Fruit fly (Drosophila melanogaster) whole organism, embryonic: Measurements from ENCODE around the gene CG46465.

Source experiments
- CG10209 ChIP-seq: fragments of 200-800 bp; sonication (Bioruptor generic); optimal IDR thresholded peaks from 3 replicates; lab custom pipeline; 2017; ENCODE audit warnings: missing biosample characterization, mild to moderate bottlenecking, missing genetic modification characterization, missing genetic modification reagents
- CG11456 ChIP-seq: fragments of 200-800 bp; sonication (Bioruptor generic); IDR thresholded peaks from 3 replicates; pipeline ENCODE4 v1.3.6; 2022; ENCODE audit warnings: missing biosample characterization, missing genetic modification characterization
- CG11560 ChIP-seq: fragments of 200-800 bp; sonication (Bioruptor generic); IDR thresholded peaks from 3 replicates; pipeline ENCODE4 v1.3.6; 2022; ENCODE audit warnings: missing biosample characterization, missing genetic modification characterization
- CG11723 ChIP-seq: fragments of 200-800 bp; sonication (Bioruptor generic); optimal IDR thresholded peaks from 2 replicates; lab custom pipeline; 2017; ENCODE audit warnings: missing biosample characterization, mild to moderate bottlenecking, missing genetic modification characterization
- CG13424 ChIP-seq: fragments of 200-800 bp; sonication (Bioruptor generic); optimal IDR thresholded peaks from 2 replicates; lab custom pipeline; 2019; ENCODE audit warnings: missing biosample characterization, mild to moderate bottlenecking, missing genetic modification characterization, moderate library complexity
- CG13775 ChIP-seq: fragments of 200-800 bp; sonication (Bioruptor generic); optimal IDR thresholded peaks from 3 replicates; lab custom pipeline; 2017; ENCODE audit warnings: missing biosample characterization, mild to moderate bottlenecking, missing genetic modification characterization
- CG14860 ChIP-seq: fragments of 200-800 bp; sonication (Bioruptor generic); IDR thresholded peaks from 3 replicates; pipeline ENCODE4 v1.3.6; 2022; ENCODE audit warnings: missing biosample characterization, missing genetic modification characterization; ENCODE audit not compliant: partially characterized antibody
- CG34224 ChIP-seq: fragments of 200-800 bp; sonication (Bioruptor generic); IDR thresholded peaks from 3 replicates; pipeline ENCODE4 v1.3.6; 2022; ENCODE audit warnings: missing biosample characterization, missing genetic modification characterization; ENCODE audit not compliant: partially characterized antibody
- CG3838 ChIP-seq: fragments of 200-800 bp; sonication (Bioruptor generic); optimal IDR thresholded peaks from 3 replicates; lab custom pipeline; 2016; ENCODE audit warnings: missing biosample characterization, missing genetic modification characterization
- CG4328 ChIP-seq: fragments of 200-800 bp; sonication (Bioruptor generic); optimal IDR thresholded peaks from 3 replicates; lab custom pipeline; 2017; ENCODE audit warnings: missing biosample characterization, missing genetic modification reagents, missing genetic modification characterization
- CG6791 ChIP-seq: fragments of 200-800 bp; sonication (Bioruptor generic); IDR thresholded peaks from 3 replicates; pipeline ENCODE4 v1.3.6; 2022; ENCODE audit warnings: missing biosample characterization, missing genetic modification characterization; ENCODE audit not compliant: partially characterized antibody
- CG7271 ChIP-seq: fragments of 200-800 bp; sonication (Bioruptor generic); optimal IDR thresholded peaks from 2 replicates; lab custom pipeline; 2018; ENCODE audit warnings: missing biosample characterization, mild to moderate bottlenecking, missing genetic modification characterization, moderate library complexity
- CG9609 ChIP-seq: fragments of 200-800 bp; sonication (Bioruptor generic); optimal IDR thresholded peaks from 3 replicates; lab custom pipeline; 2016; ENCODE audit warnings: missing biosample characterization, missing genetic modification characterization
- D ChIP-seq, 2 experiments: fragments of 200-800 bp in 1 of 2; fragments of >200 bp in 1 of 2; sonication (Bioruptor generic) in 1 of 2; optimal IDR thresholded peaks; 2 replicates in 1 of 2; 3 replicates in 1 of 2; lab custom pipeline; 2017; ENCODE audit warnings: mild to moderate bottlenecking in 1 of 2, missing biosample characterization in 1 of 2, missing genetic modification characterization in 1 of 2, missing genetic modification reagents in 1 of 2
- Dbx ChIP-seq: fragments of 200-800 bp; sonication (Bioruptor generic); IDR thresholded peaks from 3 replicates; pipeline ENCODE4 v1.3.6; 2022; ENCODE audit warnings: missing biosample characterization, missing genetic modification characterization
- Dip2 ChIP-seq: fragments of 200-800 bp; sonication (Bioruptor generic); IDR thresholded peaks from 2 replicates; pipeline ENCODE4 v1.3.6; 2022; ENCODE audit warnings: missing biosample characterization, missing genetic modification characterization
- Dip3 ChIP-seq: fragments of 200-800 bp; sonication (Bioruptor generic); optimal IDR thresholded peaks from 3 replicates; lab custom pipeline; 2016; ENCODE audit warnings: missing biosample characterization, missing genetic modification characterization
- Elba2 ChIP-seq: fragments of 200-800 bp; sonication (Bioruptor generic); optimal IDR thresholded peaks from 3 replicates; lab custom pipeline; 2016; ENCODE audit warnings: missing biosample characterization, missing genetic modification characterization
- NFAT ChIP-seq: fragments of 200-800 bp; sonication (Bioruptor generic); IDR thresholded peaks from 2 replicates; pipeline ENCODE4 v1.3.6; 2022; ENCODE audit warnings: missing biosample characterization, missing genetic modification characterization
- Nf-YB ChIP-seq: fragments of 200-800 bp; sonication (Bioruptor generic); optimal IDR thresholded peaks from 3 replicates; lab custom pipeline; 2019; ENCODE audit warnings: missing biosample characterization, mild to moderate bottlenecking, missing genetic modification characterization, moderate library complexity
- Nf-YC ChIP-seq: fragments of 200-800 bp; optimal IDR thresholded peaks from 3 replicates; lab custom pipeline; 2019; ENCODE audit warnings: missing biosample characterization, mild to moderate bottlenecking, missing genetic modification characterization, moderate library complexity
- Optix ChIP-seq: fragments of 200-800 bp; sonication (Bioruptor generic); IDR thresholded peaks from 3 replicates; pipeline ENCODE4 v1.3.6; 2022; ENCODE audit warnings: missing biosample characterization, missing genetic modification characterization
- Ravus ChIP-seq: fragments of 200-800 bp; sonication (Bioruptor generic); IDR thresholded peaks from 2 replicates; pipeline ENCODE4 v1.3.6; 2022; ENCODE audit warnings: missing biosample characterization, missing genetic modification characterization
- Rfx ChIP-seq: fragments of 200-800 bp; sonication (Bioruptor generic); IDR thresholded peaks from 2 replicates; pipeline ENCODE4 v1.3.6; 2022; ENCODE audit warnings: missing biosample characterization, missing genetic modification characterization
- al ChIP-seq: fragments of 200-800 bp; sonication (Bioruptor generic); IDR thresholded peaks from 2 replicates; pipeline ENCODE4 v1.3.6; 2022; ENCODE audit warnings: missing biosample characterization, missing genetic modification characterization
- ash1 ChIP-seq: fragments of 200-800 bp; sonication (Bioruptor generic); optimal IDR thresholded peaks from 2 replicates; lab custom pipeline; 2018; ENCODE audit warnings: missing biosample characterization, mild to moderate bottlenecking, missing genetic modification characterization
- bab2 ChIP-seq: fragments of 200-800 bp; sonication (Bioruptor generic); optimal IDR thresholded peaks from 2 replicates; lab custom pipeline; 2016; ENCODE audit warnings: missing biosample characterization, missing genetic modification characterization
- bigmax ChIP-seq: fragments of 200-800 bp; sonication (Bioruptor generic); optimal IDR thresholded peaks from 2 replicates; lab custom pipeline; 2018; ENCODE audit warnings: missing biosample characterization, mild to moderate bottlenecking, missing genetic modification characterization
- bowl ChIP-seq: fragments of 200-800 bp; sonication (Bioruptor generic); IDR thresholded peaks from 2 replicates; pipeline ENCODE4 v1.3.6; 2022; ENCODE audit warnings: missing biosample characterization, missing genetic modification characterization
- chm ChIP-seq: fragments of 200-800 bp; sonication (Bioruptor generic); IDR thresholded peaks from 2 replicates; pipeline ENCODE4 v1.3.6; 2022; ENCODE audit warnings: missing biosample characterization, missing genetic modification characterization
- en ChIP-seq: fragments of 200-800 bp; sonication (Bioruptor generic); optimal IDR thresholded peaks from 2 replicates; lab custom pipeline; 2016; ENCODE audit warnings: missing biosample characterization, missing genetic modification characterization
- esg ChIP-seq: fragments of 200-800 bp; sonication (Bioruptor generic); conservative IDR thresholded peaks from 2 replicates; pipeline ENCODE4 v1.3.6; 2022; ENCODE audit warnings: missing biosample characterization, missing genetic modification characterization
- fd64A ChIP-seq: fragments of 200-800 bp; sonication (Bioruptor generic); optimal IDR thresholded peaks from 3 replicates; lab custom pipeline; 2018; ENCODE audit warnings: missing biosample characterization, mild to moderate bottlenecking, missing genetic modification characterization
- ftz-f1 ChIP-seq: fragments of 200-800 bp; sonication (Bioruptor generic); optimal IDR thresholded peaks from 2 replicates; lab custom pipeline; 2016; ENCODE audit warnings: missing biosample characterization, missing genetic modification characterization
- gem ChIP-seq: fragments of 200-800 bp; sonication (Bioruptor generic); optimal IDR thresholded peaks from 2 replicates; lab custom pipeline; 2019; ENCODE audit warnings: missing biosample characterization, mild to moderate bottlenecking, missing genetic modification characterization, moderate library complexity
- gt ChIP-seq: fragments of 200-800 bp; sonication (Bioruptor generic); IDR thresholded peaks from 2 replicates; pipeline ENCODE4 v1.3.6; 2022; ENCODE audit warnings: missing biosample characterization, missing genetic modification characterization
- insv ChIP-seq, 2 experiments: fragments of 200-800 bp; sonication (Bioruptor generic); optimal IDR thresholded peaks; 3 replicates each; lab custom pipeline; 2016 to 2018; ENCODE audit warnings: missing biosample characterization in 2 of 2, missing genetic modification characterization in 2 of 2
- kni ChIP-seq: fragments of 200-800 bp; sonication (Bioruptor generic); optimal IDR thresholded peaks from 3 replicates; lab custom pipeline; 2017; ENCODE audit warnings: mild to moderate bottlenecking, missing biosample characterization, missing genetic modification reagents, missing genetic modification characterization
- mld ChIP-seq: fragments of 200-800 bp; sonication (Bioruptor generic); IDR thresholded peaks from 3 replicates; pipeline ENCODE4 v1.3.6; 2022; ENCODE audit warnings: missing biosample characterization, missing genetic modification characterization; ENCODE audit not compliant: partially characterized antibody
- nerfin-1 ChIP-seq: fragments of 200-800 bp; sonication (Bioruptor generic); optimal IDR thresholded peaks from 3 replicates; lab custom pipeline; 2019; ENCODE audit warnings: missing biosample characterization, mild to moderate bottlenecking, missing genetic modification characterization, moderate library complexity
- oc ChIP-seq: fragments of 200-800 bp; sonication (Bioruptor generic); optimal IDR thresholded peaks from 2 replicates; lab custom pipeline; 2018; ENCODE audit warnings: missing biosample characterization, mild to moderate bottlenecking, missing genetic modification characterization, moderate library complexity
- pb ChIP-seq: fragments of 200-800 bp; sonication (Bioruptor generic); optimal IDR thresholded peaks from 3 replicates; lab custom pipeline; 2016; ENCODE audit warnings: missing biosample characterization, missing genetic modification characterization
- pnt ChIP-seq: fragments of 200-800 bp; sonication (Bioruptor generic); optimal IDR thresholded peaks from 3 replicates; lab custom pipeline; 2016; ENCODE audit warnings: missing biosample characterization, missing genetic modification characterization
- rib ChIP-seq: fragments of 200-800 bp; sonication (Bioruptor generic); IDR thresholded peaks from 2 replicates; pipeline ENCODE4 v1.3.6; 2022; ENCODE audit warnings: missing biosample characterization, missing genetic modification characterization
- row ChIP-seq: fragments of 200-800 bp; sonication (Bioruptor generic); IDR thresholded peaks from 3 replicates; pipeline ENCODE4 v1.3.6; 2022; ENCODE audit warnings: missing biosample characterization, missing genetic modification characterization
- slp2 ChIP-seq: fragments of 200-800 bp; sonication (Bioruptor generic); optimal IDR thresholded peaks from 2 replicates; lab custom pipeline; 2016; ENCODE audit warnings: missing biosample characterization, missing genetic modification characterization
- sob ChIP-seq: fragments of 200-800 bp; sonication (Bioruptor generic); IDR thresholded peaks from 2 replicates; pipeline ENCODE4 v1.3.6; 2022; ENCODE audit warnings: missing biosample characterization, missing genetic modification characterization
- ssp ChIP-seq: fragments of 200-800 bp; sonication (Bioruptor generic); IDR thresholded peaks from 2 replicates; pipeline ENCODE4 v1.3.6; 2022; ENCODE audit warnings: missing biosample characterization, missing genetic modification characterization
- tll ChIP-seq, 2 experiments: fragments of 200-800 bp in 1 of 2; fragments of >200 bp in 1 of 2; sonication (Bioruptor generic) in 1 of 2; optimal IDR thresholded peaks; 2 replicates each; lab custom pipeline; 2017 to 2019; ENCODE audit warnings: missing biosample characterization in 2 of 2, missing genetic modification characterization in 2 of 2, mild to moderate bottlenecking in 1 of 2, moderate library complexity in 1 of 2
- unc-4 ChIP-seq: fragments of 200-800 bp; sonication (Bioruptor generic); IDR thresholded peaks from 2 replicates; pipeline ENCODE4 v1.3.6; 2022; ENCODE audit warnings: missing biosample characterization, missing genetic modification characterization; ENCODE audit not compliant: partially characterized antibody

CG46465 gene

DNA sequence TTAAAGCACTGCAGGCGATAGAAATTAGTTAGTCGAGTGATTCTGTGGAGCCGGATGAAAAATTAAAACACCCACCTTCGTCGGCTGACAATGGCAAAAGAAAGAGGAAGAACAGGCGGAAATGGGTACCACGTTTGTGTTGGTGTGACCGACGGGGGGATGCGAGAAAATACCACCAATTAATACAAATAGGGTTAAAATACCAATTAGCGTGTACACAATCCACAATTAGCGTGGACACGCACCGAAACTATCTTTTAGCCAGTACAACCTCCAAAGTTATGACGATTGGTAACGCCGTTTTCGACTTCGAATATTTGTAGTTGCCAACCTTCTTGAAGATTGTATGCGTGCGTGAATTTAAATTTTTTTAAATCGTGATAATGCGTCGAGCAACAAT is 16.8 kb downstream of the CG46465 start, which contains the start of gene RpL30 (continued):
- TF ChIP-seq CG10209 (GFP tag; lab: Kevin White, UChicago): peak; percentile 95
- TF ChIP-seq Elba2 (GFP tag; lab: Kevin White, UChicago): peak; percentile 70
- peak in 1 of 2 experiments; percentile 23 for TF ChIP-seq tll (GFP tag; optimal IDR thresholded peaks at IDR 0.05; lab: Kevin White, UChicago)
- peak; percentile 95 for TF ChIP-seq ash1 (GFP tag; lab: Kevin White, UChicago)
- peak; percentile 64 for TF ChIP-seq CG6791 (GFP tag; lab: Robert Waterston, UW)
- peak; percentile 80 for TF ChIP-seq nerfin-1
- TF ChIP-seq bigmax (GFP tag; lab: Kevin White, UChicago): peak; percentile 89
- TF ChIP-seq slp2 (GFP tag; lab: Kevin White, UChicago): peak; percentile 84
- TF ChIP-seq insv (GFP tag; optimal IDR thresholded peaks at IDR 0.05; lab: Kevin White, UChicago): peak in 1 of 2 experiments; percentile 84
- peak; percentile 91 for TF ChIP-seq ftz-f1 (GFP tag; lab: Kevin White, UChicago)
- TF ChIP-seq D (optimal IDR thresholded peaks at IDR 0.05; lab: Kevin White, UChicago): no peak
- TF ChIP-seq D (GFP tag; optimal IDR thresholded peaks at IDR 0.05; lab: Kevin White, UChicago): peak; percentile 83
- peak; percentile 96 for TF ChIP-seq chm (GFP tag; lab: Robert Waterston, UW)
- TF ChIP-seq Nf-YB (GFP tag; lab: Kevin White, UChicago): peak; percentile 80
- TF ChIP-seq sob (GFP tag; lab: Robert Waterston, UW): peak; percentile 93
- peak; percentile 36 for TF ChIP-seq pnt (GFP tag; lab: Kevin White, UChicago)
- peak; percentile 84 for TF ChIP-seq en (GFP tag; lab: Kevin White, UChicago)
- TF ChIP-seq gem (tag; lab: Kevin White, UChicago): peak; percentile 75
- TF ChIP-seq CG4328: peak; percentile 90
- peak; percentile 93 for TF ChIP-seq pb
- 0 out of 3 replicates have a peak, but pooled peaks have one; percentile 55 for TF ChIP-seq CG34224 (GFP tag; lab: Robert Waterston, UW)
- peak; percentile 79; the same call in 2 of the 3 replicates for TF ChIP-seq CG11560 (tag; lab: Robert Waterston, UW)
- TF ChIP-seq Nf-YC (tag; lab: Kevin White, UChicago): peak; percentile 73
- TF ChIP-seq kni: peak; percentile 89
- TF ChIP-seq ssp (GFP tag; lab: Robert Waterston, UW): peak; percentile 76
- peak; percentile 71 for TF ChIP-seq bowl (GFP tag; lab: Robert Waterston, UW)
- peak; percentile 76 for TF ChIP-seq rib (GFP tag; lab: Robert Waterston, UW)
- no peak for TF ChIP-seq Ravus (GFP tag; lab: Robert Waterston, UW)
- TF ChIP-seq NFAT: peak; percentile 86
- TF ChIP-seq CG11723 (GFP tag; lab: Kevin White, UChicago): peak; percentile 89
- peak; percentile 70 for TF ChIP-seq CG13424 (tag; lab: Kevin White, UChicago)
- peak; percentile 94 for TF ChIP-seq CG13775 (GFP tag; lab: Kevin White, UChicago)
- peak; percentile 95 for TF ChIP-seq CG7271
- TF ChIP-seq al (GFP tag; lab: Robert Waterston, UW): peak; percentile 79
- TF ChIP-seq CG9609 (GFP tag; lab: Kevin White, UChicago): peak; percentile 92
- peak; percentile 94 for TF ChIP-seq Dbx
- peak; percentile 93 for TF ChIP-seq CG11456 (GFP tag; lab: Robert Waterston, UW)
- no peak for TF ChIP-seq Dip2
- peak; percentile 64 for TF ChIP-seq CG3838
- TF ChIP-seq Dip3: peak; percentile 78
- peak; percentile 93 for TF ChIP-seq Rfx (GFP tag; lab: Robert Waterston, UW)
- peak; percentile 93 for TF ChIP-seq fd64A (GFP tag; lab: Kevin White, UChicago)
- TF ChIP-seq esg: 0 out of 2 replicates have a peak, but pooled peaks have one; percentile 39
- peak; percentile 69 for TF ChIP-seq bab2
- TF ChIP-seq oc (tag; lab: Kevin White, UChicago): peak; percentile 75
- TF ChIP-seq mld (GFP tag; lab: Robert Waterston, UW): no peak
- no peak for TF ChIP-seq CG14860
- TF ChIP-seq row (GFP tag; lab: Robert Waterston, UW): peak; percentile 60
- TF ChIP-seq Optix (GFP tag; lab: Robert Waterston, UW): peak; percentile 80
- TF ChIP-seq unc-4 (GFP tag; lab: Robert Waterston, UW): peak; percentile 68
- 0 out of 2 replicates have a peak, but pooled peaks have one; percentile 43 for TF ChIP-seq gt (GFP tag; lab: Robert Waterston, UW)
